Worm (Caenorhabditis elegans) whole organism, L4/young adult: ENCODE results near the gene Y75B12B.13.

Experiments
- W03F9.2 ChIP-seq: fragments of 150-350 bp; optimal IDR thresholded peaks from 2 replicates; lab custom pipeline; 2014; ENCODE audit warnings: missing biosample characterization, missing genetic modification characterization
- dao-5 ChIP-seq: sonication (generic microtip); optimal IDR thresholded peaks from 2 replicates; lab custom pipeline; 2016; ENCODE audit warnings: missing genotype, missing genetic modification characterization, moderate library complexity, missing compliant biosample characterization

DNA sequence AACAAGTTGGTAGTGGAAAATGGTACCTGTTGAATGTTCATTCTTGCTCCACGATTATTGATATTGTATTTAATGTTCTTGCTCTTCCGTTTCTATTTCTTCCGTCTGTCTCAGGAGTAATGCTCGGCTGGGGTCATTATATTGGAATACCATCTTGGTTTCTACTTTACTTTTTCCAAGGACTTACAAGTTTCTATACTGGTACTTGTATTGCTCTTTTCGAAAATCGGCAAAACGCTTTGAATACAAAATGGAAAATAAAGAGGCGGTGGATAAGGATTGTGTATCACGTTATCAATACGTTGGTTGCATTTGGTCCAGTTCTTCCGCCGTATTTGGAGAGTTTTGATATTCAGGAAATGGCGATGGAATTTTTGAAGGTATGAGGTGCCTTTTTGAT is 41.8 kb downstream of the Y75B12B.13 start:
- TF ChIP-seq dao-5 (tag; lab: Kevin White, UChicago) (no peak), W03F9.2 (tag; lab: Kevin White, UChicago) (no peak)
